Fruit fly (Drosophila melanogaster) whole organism, prepupa: Measurements from ENCODE around the gene CG15528.
A peak's percentile ranks its signal among the peaks of the same experiment; 100 is the strongest.

Experiments
- Blimp-1 ChIP-seq: fragments of 200-800 bp; sonication (Bioruptor generic); optimal IDR thresholded peaks from 3 replicates; lab custom pipeline; 2017; ENCODE audit warnings: missing biosample characterization, missing genetic modification characterization, mild to moderate bottlenecking, moderate library complexity, missing genetic modification reagents
- CG10631 ChIP-seq: fragments of 200-800 bp; sonication (Bioruptor generic); optimal IDR thresholded peaks from 2 replicates; lab custom pipeline; 2016; ENCODE audit warnings: missing biosample characterization, missing genetic modification characterization
- CG11294 ChIP-seq: fragments of 200-800 bp; sonication (Bioruptor generic); IDR thresholded peaks from 2 replicates; pipeline ENCODE4 v1.3.6; 2022; ENCODE audit warnings: missing biosample characterization, missing genetic modification characterization
- CG11762 ChIP-seq: fragments of 200-800 bp; sonication (Bioruptor generic); optimal IDR thresholded peaks from 3 replicates; lab custom pipeline; 2016; ENCODE audit warnings: missing biosample characterization, missing genetic modification characterization; ENCODE audit not compliant: insufficient read depth
- CG15336 ChIP-seq: fragments of 200-800 bp; sonication (Bioruptor generic); IDR thresholded peaks from 2 replicates; pipeline ENCODE4 v1.3.6; 2022; ENCODE audit warnings: missing biosample characterization, missing genetic modification characterization
- CG1621 ChIP-seq: fragments of 200-800 bp; sonication (Bioruptor generic); optimal IDR thresholded peaks from 3 replicates; lab custom pipeline; 2018; ENCODE audit warnings: missing biosample characterization, mild to moderate bottlenecking, missing genetic modification characterization
- CG16779 ChIP-seq: fragments of 200-800 bp; sonication (Bioruptor generic); optimal IDR thresholded peaks from 3 replicates; lab custom pipeline; 2017; ENCODE audit warnings: missing biosample characterization, mild to moderate bottlenecking, missing genetic modification characterization
- CG32006 ChIP-seq: fragments of 200-800 bp; sonication (Bioruptor generic); optimal IDR thresholded peaks from 3 replicates; lab custom pipeline; 2017; ENCODE audit warnings: missing biosample characterization, mild to moderate bottlenecking, missing genetic modification characterization
- CG3919 ChIP-seq: fragments of 200-800 bp; sonication (Bioruptor generic); optimal IDR thresholded peaks from 3 replicates; lab custom pipeline; 2016; ENCODE audit warnings: missing biosample characterization, missing genetic modification characterization
- CG6163 ChIP-seq: fragments of 200-800 bp; sonication (Bioruptor generic); IDR thresholded peaks from 3 replicates; pipeline ENCODE4 v1.3.6; 2022; ENCODE audit warnings: missing biosample characterization, missing genetic modification characterization
- CG6276 ChIP-seq: fragments of 200-800 bp; sonication (Bioruptor generic); optimal IDR thresholded peaks from 2 replicates; lab custom pipeline; 2017; ENCODE audit warnings: missing biosample characterization, mild to moderate bottlenecking, missing genetic modification characterization
- CG6792 ChIP-seq: fragments of 200-800 bp; sonication (Bioruptor generic); optimal IDR thresholded peaks from 3 replicates; lab custom pipeline; 2016; ENCODE audit warnings: missing biosample characterization, missing genetic modification characterization
- CG6854 ChIP-seq: fragments of 200-800 bp; sonication (Bioruptor generic); optimal IDR thresholded peaks from 2 replicates; lab custom pipeline; 2017; ENCODE audit warnings: missing biosample characterization, mild to moderate bottlenecking, missing genetic modification characterization
- CG7368 ChIP-seq: fragments of 200-800 bp; sonication (Bioruptor generic); optimal IDR thresholded peaks from 3 replicates; lab custom pipeline; 2016; ENCODE audit warnings: missing biosample characterization, missing genetic modification characterization
- CG8119 ChIP-seq: fragments of 200-800 bp; sonication (Bioruptor generic); IDR thresholded peaks from 3 replicates; pipeline ENCODE4 v1.3.6; 2022; ENCODE audit warnings: missing biosample characterization, missing genetic modification characterization
- CG8632 ChIP-seq: fragments of 200-800 bp; sonication (Bioruptor generic); optimal IDR thresholded peaks from 3 replicates; lab custom pipeline; 2016; ENCODE audit warnings: missing biosample characterization, missing genetic modification characterization
- Eip75B ChIP-seq: fragments of 200-800 bp; sonication (Bioruptor generic); optimal IDR thresholded peaks from 3 replicates; lab custom pipeline; 2016; ENCODE audit warnings: missing biosample characterization, missing genetic modification characterization
- Eip78C ChIP-seq: fragments of 200-800 bp; sonication (Bioruptor generic); peaks from one replicate; lab custom pipeline; 2016; ENCODE audit warnings: missing biosample characterization, missing genetic modification characterization
- Eip93F ChIP-seq: fragments of 200-800 bp; sonication (Bioruptor generic); optimal IDR thresholded peaks from 2 replicates; lab custom pipeline; 2016; ENCODE audit warnings: missing biosample characterization, mild to moderate bottlenecking, missing genetic modification characterization
- Ets96B ChIP-seq: fragments of 200-800 bp; optimal IDR thresholded peaks from 2 replicates; lab custom pipeline; 2019; ENCODE audit warnings: missing biosample characterization, mild to moderate bottlenecking, missing genetic modification characterization, moderate library complexity
- Hr38 ChIP-seq: sonication (Bioruptor generic); optimal IDR thresholded peaks from 2 replicates; lab custom pipeline; 2016; ENCODE audit warnings: missing biosample characterization, missing genetic modification characterization
- Hr39 ChIP-seq: fragments of 200-800 bp; sonication (Bioruptor generic); optimal IDR thresholded peaks from 2 replicates; lab custom pipeline; 2016; ENCODE audit warnings: missing biosample characterization, missing genetic modification characterization
- Hr4 ChIP-seq: fragments of 200-800 bp; sonication (Bioruptor generic); optimal IDR thresholded peaks from 3 replicates; lab custom pipeline; 2016; ENCODE audit warnings: missing biosample characterization, missing genetic modification characterization
- Lpt ChIP-seq: fragments of 200-800 bp; sonication (Bioruptor generic); optimal IDR thresholded peaks from 3 replicates; lab custom pipeline; 2016; ENCODE audit warnings: missing biosample characterization, missing genetic modification characterization
- Met ChIP-seq: fragments of 200-800 bp; sonication (Bioruptor generic); optimal IDR thresholded peaks from 3 replicates; lab custom pipeline; 2016; ENCODE audit warnings: missing biosample characterization, missing genetic modification characterization
- OdsH ChIP-seq: fragments of 200-800 bp; sonication (Bioruptor generic); optimal IDR thresholded peaks from 3 replicates; lab custom pipeline; 2016; ENCODE audit warnings: missing biosample characterization, missing genetic modification characterization
- Smox ChIP-seq: fragments of 200-800 bp; sonication (Bioruptor generic); optimal IDR thresholded peaks from 3 replicates; lab custom pipeline; 2016; ENCODE audit warnings: missing biosample characterization, missing genetic modification characterization
- Sox102F ChIP-seq: fragments of 200-800 bp; sonication (Bioruptor generic); optimal IDR thresholded peaks from 2 replicates; lab custom pipeline; 2016; ENCODE audit warnings: missing biosample characterization, mild to moderate bottlenecking, missing genetic modification characterization
- Sox14 ChIP-seq: fragments of 200-800 bp; sonication (Bioruptor generic); optimal IDR thresholded peaks from 3 replicates; lab custom pipeline; 2016; ENCODE audit warnings: missing biosample characterization, missing genetic modification characterization
- Sox15 ChIP-seq: fragments of 200-800 bp; sonication (Bioruptor generic); optimal IDR thresholded peaks from 3 replicates; lab custom pipeline; 2016; ENCODE audit warnings: missing biosample characterization, missing genetic modification characterization
- achi ChIP-seq: fragments of 200-800 bp; sonication (Bioruptor generic); optimal IDR thresholded peaks from 3 replicates; lab custom pipeline; 2016; ENCODE audit warnings: missing biosample characterization, missing genetic modification characterization
- cyc ChIP-seq: fragments of 200-800 bp; sonication (Bioruptor generic); optimal IDR thresholded peaks from 3 replicates; lab custom pipeline; 2016; ENCODE audit warnings: missing biosample characterization, missing genetic modification characterization
- dac ChIP-seq: fragments of 200-800 bp; sonication (Bioruptor generic); optimal IDR thresholded peaks from 2 replicates; lab custom pipeline; 2017; ENCODE audit warnings: missing biosample characterization, mild to moderate bottlenecking, missing genetic modification characterization
- eg ChIP-seq: fragments of 200-800 bp; sonication (Bioruptor generic); IDR thresholded peaks from 3 replicates; pipeline ENCODE4 v1.3.6; 2022; ENCODE audit warnings: missing biosample characterization, missing genetic modification characterization
- fd85E ChIP-seq: fragments of 200-800 bp; sonication (Bioruptor generic); optimal IDR thresholded peaks from 3 replicates; lab custom pipeline; 2016; ENCODE audit warnings: missing biosample characterization, missing genetic modification characterization
- fkh ChIP-seq: fragments of 200-800 bp; sonication (Bioruptor generic); optimal IDR thresholded peaks from 3 replicates; lab custom pipeline; 2017; ENCODE audit warnings: missing biosample characterization, mild to moderate bottlenecking, missing genetic modification characterization, moderate library complexity
- lz ChIP-seq: fragments of 200-800 bp; sonication (Bioruptor generic); optimal IDR thresholded peaks from 3 replicates; lab custom pipeline; 2016; ENCODE audit warnings: missing biosample characterization, missing genetic modification characterization
- salr ChIP-seq, 2 experiments: fragments of 200-800 bp; sonication (Bioruptor generic); optimal IDR thresholded peaks; 3 replicates each; lab custom pipeline; 2016 to 2018; ENCODE audit warnings: missing biosample characterization in 2 of 2, missing genetic modification characterization in 2 of 2, mild to moderate bottlenecking in 1 of 2
- ss ChIP-seq, 2 experiments: fragments of 200-800 bp; sonication (Bioruptor generic); optimal IDR thresholded peaks; 2 replicates in 1 of 2; 3 replicates in 1 of 2; lab custom pipeline; 2017 to 2018; ENCODE audit warnings: mild to moderate bottlenecking in 2 of 2, missing biosample characterization in 2 of 2, missing genetic modification characterization in 2 of 2, moderate library complexity in 1 of 2
- svp ChIP-seq: fragments of 200-800 bp; sonication (Bioruptor generic); peaks from one replicate; lab custom pipeline; 2016; ENCODE audit warnings: missing biosample characterization, missing genetic modification characterization

Gene CG15528

DNA sequence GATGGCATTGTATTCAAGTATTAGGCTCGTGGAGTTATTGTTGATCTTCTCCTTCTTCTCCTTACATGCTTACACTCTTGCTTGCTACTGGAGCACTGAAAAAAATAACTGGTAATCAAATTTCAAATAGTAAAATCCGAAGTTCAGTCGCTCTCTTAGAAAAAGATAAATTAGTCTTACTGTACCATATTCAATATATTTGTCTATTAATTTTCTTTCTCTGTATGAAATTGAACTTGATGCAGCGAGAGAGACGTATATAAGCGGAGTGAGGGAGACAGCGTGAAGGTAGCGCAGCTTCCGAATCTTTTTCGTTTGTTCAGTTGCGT, 9.2 kb upstream of the CG15528 start (continued):
- peak; percentile 84 for TF ChIP-seq CG11294 (GFP tag; lab: Robert Waterston, UW)
- TF ChIP-seq CG6792 (GFP tag; lab: Kevin White, UChicago), result peak; percentile 96
- TF ChIP-seq CG6276 (GFP tag; lab: Kevin White, UChicago), result peak; percentile 85
- TF ChIP-seq Eip78C, result peak; percentile 99
- peak; percentile 89 for TF ChIP-seq Blimp-1 (GFP tag; lab: Kevin White, UChicago)
- TF ChIP-seq ss (GFP tag; optimal IDR thresholded peaks at IDR 0.05; lab: Kevin White, UChicago), result peak; percentile 87 to 92
- TF ChIP-seq CG3919 (GFP tag; lab: Kevin White, UChicago), result peak; percentile 98
- peak; percentile 92 for TF ChIP-seq CG10631
- peak; percentile 95 for TF ChIP-seq eg (GFP tag; lab: Robert Waterston, UW)
- TF ChIP-seq lz, result peak; percentile 94
- no peak for TF ChIP-seq Hr38 (GFP tag; lab: Kevin White, UChicago)
- peak; percentile 90 for TF ChIP-seq Lpt
- TF ChIP-seq CG8632 (GFP tag; lab: Kevin White, UChicago), result peak; percentile 91
- peak; percentile 94 for TF ChIP-seq achi (GFP tag; lab: Kevin White, UChicago)
- peak; percentile 99 for TF ChIP-seq svp (GFP tag; lab: Kevin White, UChicago)
- TF ChIP-seq CG8119 (GFP tag; lab: Robert Waterston, UW), result peak; percentile 93
- peak; percentile 85 for TF ChIP-seq CG32006
- TF ChIP-seq CG11762 (GFP tag; lab: Kevin White, UChicago), result peak; percentile 89
- peak; percentile 96 for TF ChIP-seq cyc
- TF ChIP-seq Eip93F (GFP tag; lab: Kevin White, UChicago), result peak; percentile 66
- peak; percentile 93 for TF ChIP-seq Hr39 (GFP tag; lab: Kevin White, UChicago)
- TF ChIP-seq salr (GFP tag; optimal IDR thresholded peaks at IDR 0.05; lab: Kevin White, UChicago), result peak; percentile 77 to 78
- peak; percentile 98 for TF ChIP-seq Eip75B (GFP tag; lab: Kevin White, UChicago)
- TF ChIP-seq Sox102F (GFP tag; lab: Kevin White, UChicago), result peak; percentile 94
- peak; percentile 88 for TF ChIP-seq CG16779 (tag; lab: Kevin White, UChicago)
- peak; percentile 92 for TF ChIP-seq Smox (GFP tag; lab: Kevin White, UChicago)
- peak; percentile 84 for TF ChIP-seq fd85E (GFP tag; lab: Kevin White, UChicago)
- TF ChIP-seq dac, result peak; percentile 72
- TF ChIP-seq Met (GFP tag; lab: Kevin White, UChicago), result peak; percentile 96
- TF ChIP-seq CG6163 (GFP tag; lab: Robert Waterston, UW), result peak; percentile 98
- TF ChIP-seq Ets96B (tag; lab: Kevin White, UChicago), result peak; percentile 94
- TF ChIP-seq CG6854, result peak; percentile 85
- peak; percentile 83 for TF ChIP-seq Hr4 (GFP tag; lab: Kevin White, UChicago)
- TF ChIP-seq CG1621 (tag; lab: Kevin White, UChicago), result peak; percentile 88
- TF ChIP-seq OdsH (GFP tag; lab: Kevin White, UChicago), result peak; percentile 92
- peak; percentile 95 for TF ChIP-seq CG7368 (GFP tag; lab: Kevin White, UChicago)
- peak; percentile 94 for TF ChIP-seq CG15336 (GFP tag; lab: Robert Waterston, UW)
- peak; percentile 91 for TF ChIP-seq Sox14 (GFP tag; lab: Kevin White, UChicago)

DNA sequence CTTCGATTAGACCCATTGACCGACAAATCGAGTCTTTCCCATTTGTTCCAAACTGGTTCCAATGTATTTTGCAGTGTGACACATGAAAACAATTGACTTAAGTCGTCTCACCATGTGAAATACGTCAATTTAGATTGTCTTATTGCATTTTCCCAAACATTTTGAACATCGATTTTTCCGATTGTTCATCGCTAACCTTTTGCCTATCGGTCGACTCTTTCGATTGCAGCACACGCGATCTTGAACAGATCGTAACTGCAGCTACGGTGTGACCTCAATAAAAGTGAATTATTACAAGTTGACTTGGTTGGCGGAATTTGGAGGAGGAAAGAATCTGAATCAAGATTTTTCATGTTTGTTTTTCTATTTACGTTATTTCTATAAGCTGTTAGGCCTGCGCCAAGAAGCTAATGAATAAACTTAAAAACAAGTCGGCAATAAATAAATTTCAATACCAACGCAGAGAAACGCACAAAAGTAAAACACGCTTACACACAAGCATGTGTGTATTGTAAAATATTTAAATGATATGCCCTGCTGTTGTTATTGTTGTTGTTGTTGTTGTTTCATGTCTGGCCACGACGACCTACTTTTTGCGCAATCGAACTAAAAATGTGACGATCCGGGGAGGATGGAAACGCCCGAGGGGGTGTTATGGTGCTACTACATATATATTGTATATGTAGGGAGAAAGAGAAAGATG, 8.7 kb upstream of the CG15528 start:
- TF ChIP-seq fkh (GFP tag; lab: Kevin White, UChicago) (peak; percentile 56), Sox15 (GFP tag; lab: Kevin White, UChicago) (no peak)
- TF ChIP-seq, all 60 proteins: peak for 1
